Worm (Caenorhabditis elegans): ENCODE results near the gene K04A8.1.

K04A8.1 gene

DNA sequence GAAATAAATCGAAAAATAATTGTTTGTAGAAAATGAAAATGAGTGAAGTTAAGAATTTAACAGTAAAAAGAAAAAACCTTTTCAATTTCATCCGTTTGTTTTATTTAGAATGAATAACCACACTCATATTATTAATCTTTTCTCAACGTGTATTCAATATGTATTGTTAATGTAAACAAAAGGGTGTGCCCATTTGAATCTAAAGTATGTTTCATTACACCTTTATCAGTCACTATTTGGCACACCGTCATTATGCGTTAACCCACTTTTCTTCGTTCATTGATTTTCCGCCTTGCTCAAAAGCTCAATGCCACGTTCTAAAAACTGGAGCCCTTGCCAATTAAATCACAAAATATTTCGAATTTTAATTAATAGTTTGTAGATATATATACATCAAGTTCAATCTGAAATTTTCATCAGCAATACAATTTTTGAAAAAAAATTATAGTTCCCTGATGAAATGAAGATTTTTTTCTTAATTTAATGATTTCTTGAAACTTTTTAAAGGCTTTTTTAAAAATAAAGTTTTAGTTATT lies at the start of gene K04A8.1:
K04A8.1 (plus strand) TSS at position 486 of the 536 bp plus-strand sequence.
- no peak for TF ChIP-seq hlh-12 (tag; optimal IDR thresholded peaks at IDR 0.05)
- TF ChIP-seq nhr-80 (tag; optimal IDR thresholded peaks at IDR 0.05) = peak; percentile 44

DNA sequence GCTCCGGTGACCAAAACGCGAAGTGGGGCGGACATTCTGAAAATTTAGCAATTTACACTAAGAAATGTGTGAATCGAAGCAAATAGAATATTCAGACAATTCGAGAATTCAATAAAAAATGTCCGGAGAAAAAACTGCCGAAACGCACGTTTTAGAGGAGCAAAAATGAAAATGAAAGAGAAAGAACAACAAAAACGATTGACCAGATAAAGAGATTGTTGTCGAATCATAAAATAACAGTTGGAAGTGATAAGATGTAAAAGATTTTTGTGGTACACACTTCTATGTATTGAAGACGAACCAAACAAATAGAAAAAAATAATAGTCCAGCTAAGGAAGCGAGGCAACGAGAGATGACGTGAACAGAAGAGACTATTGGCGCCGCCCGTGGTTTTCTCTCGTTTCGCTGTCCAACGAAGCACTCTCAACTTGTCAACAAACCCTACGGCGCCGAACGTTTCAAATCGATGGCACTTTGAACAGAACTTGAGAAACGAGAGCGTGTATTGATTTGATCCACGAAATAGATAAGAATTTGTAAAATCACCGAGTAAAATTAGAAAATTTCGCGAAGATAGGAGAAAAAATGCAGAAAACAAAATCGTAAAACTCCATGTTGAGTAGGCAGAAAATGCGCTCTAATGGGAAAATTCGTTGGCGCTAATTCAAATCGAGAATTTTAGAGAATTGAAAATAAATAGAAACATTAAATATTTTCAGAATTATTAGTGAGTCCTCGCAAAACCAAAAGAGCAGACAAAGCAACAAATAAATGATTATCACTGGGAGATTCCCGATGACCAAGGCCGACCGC lies 49.4 kb upstream of the K04A8.1 start, which contains the start of gene mdh-1:
mdh-1 (minus strand) TSS at position 36 of the 814 bp plus-strand sequence.
- 0 out of 2 replicates have a peak, but pooled peaks have one; percentile 10 for TF ChIP-seq dox-1 (GFP tag; IDR thresholded peaks at IDR 0.05)
- TF ChIP-seq F55B11.4 (tag; optimal IDR thresholded peaks at IDR 0.05; ENCODE audit: borderline replicate concordance, insufficient read depth) = no peak
- no peak for TF ChIP-seq ccch-3 (GFP tag; optimal IDR thresholded peaks at IDR 0.05)
- TF ChIP-seq pha-4 (tag; optimal IDR thresholded peaks at IDR 0.05) = peak; percentile 77
- TF ChIP-seq egrh-3 (GFP tag; IDR thresholded peaks at IDR 0.05) = no peak
- no peak for TF ChIP-seq snpc-4 (GFP tag; optimal IDR thresholded peaks at IDR 0.05)
- TF ChIP-seq snpc-4 (tag; optimal IDR thresholded peaks at IDR 0.05) = no peak
- TF ChIP-seq cebp-1 (GFP tag; IDR thresholded peaks at IDR 0.05) = no peak
- TF ChIP-seq cebp-1 (tag; optimal IDR thresholded peaks at IDR 0.05) = no peak
- no peak for TF ChIP-seq efl-1 (GFP tag; optimal IDR thresholded peaks at IDR 0.05)
- no peak for TF ChIP-seq sea-2 (GFP tag; IDR thresholded peaks at IDR 0.05)
- TF ChIP-seq ekl-4 (GFP tag; IDR thresholded peaks at IDR 0.05) = no peak
- TF ChIP-seq him-1 (tag; optimal IDR thresholded peaks at IDR 0.05) = no peak
- no peak for TF ChIP-seq lag-1 (GFP tag; IDR thresholded peaks at IDR 0.05)
- TF ChIP-seq C17E4.6 (GFP tag; IDR thresholded peaks at IDR 0.05) = no peak
- TF ChIP-seq sptf-2 (GFP tag; optimal IDR thresholded peaks at IDR 0.05) = no peak
- no peak for TF ChIP-seq attf-6 (GFP tag; IDR thresholded peaks at IDR 0.05)
- no peak for TF ChIP-seq tbx-9 (tag; optimal IDR thresholded peaks at IDR 0.05; ENCODE audit: borderline replicate concordance)
- TF ChIP-seq mes-4 (tag; optimal IDR thresholded peaks at IDR 0.05) = no peak
- TF ChIP-seq ets-4 (GFP tag; optimal IDR thresholded peaks at IDR 0.05) = no peak
- TF ChIP-seq rcor-1 (GFP tag; IDR thresholded peaks at IDR 0.05) = no peak
- no peak for TF ChIP-seq rec-8 (tag; optimal IDR thresholded peaks at IDR 0.05)
- no peak for TF ChIP-seq aptf-3 (GFP tag; IDR thresholded peaks at IDR 0.05)
- TF ChIP-seq madf-3 (GFP tag; IDR thresholded peaks at IDR 0.05) = no peak
- TF ChIP-seq ztf-3 (GFP tag; optimal IDR thresholded peaks at IDR 0.05) = no peak
- TF ChIP-seq D2030.7 (GFP tag; IDR thresholded peaks at IDR 0.05) = 0 out of 2 replicates have a peak, but pooled peaks have one; percentile 17
- no peak for TF ChIP-seq ceh-58 (GFP tag; IDR thresholded peaks at IDR 0.05)
- no peak for TF ChIP-seq sdz-38 (tag; optimal IDR thresholded peaks at IDR 0.05)
- TF ChIP-seq hmg-20 (GFP tag; IDR thresholded peaks at IDR 0.05) = no peak
- peak; percentile 40; the same call in 1 of the 2 replicates for TF ChIP-seq nfyb-1 (GFP tag; IDR thresholded peaks at IDR 0.05)
- no peak for TF ChIP-seq aptf-2 (GFP tag; conservative IDR thresholded peaks at IDR 0.05)
- TF ChIP-seq snpc-1.1 (tag; optimal IDR thresholded peaks at IDR 0.05; ENCODE audit: insufficient read depth) = no peak
- TF ChIP-seq attf-5 (GFP tag; optimal IDR thresholded peaks at IDR 0.05) = peak; percentile 8
- no peak for TF ChIP-seq bed-1 (GFP tag; IDR thresholded peaks at IDR 0.05)
- peak; percentile 4 for TF ChIP-seq ZK185.1 (tag; optimal IDR thresholded peaks at IDR 0.05; ENCODE audit: poor library complexity, severe bottlenecking)
- no peak for TF ChIP-seq F37B4.10 (GFP tag; IDR thresholded peaks at IDR 0.05)
- no peak for TF ChIP-seq gei-17 (GFP tag; optimal IDR thresholded peaks at IDR 0.05)
- TF ChIP-seq egl-44 (GFP tag; IDR thresholded peaks at IDR 0.05) = no peak
- TF ChIP-seq C06A6.2 (GFP tag; conservative IDR thresholded peaks at IDR 0.05) = no peak
- no peak for TF ChIP-seq chd-7 (tag; optimal IDR thresholded peaks at IDR 0.05)
- TF ChIP-seq atf-7 (tag; optimal IDR thresholded peaks at IDR 0.05) = no peak
- no peak for TF ChIP-seq mxl-1 (tag; optimal IDR thresholded peaks at IDR 0.05)
- TF ChIP-seq mcd-1 (GFP tag; IDR thresholded peaks at IDR 0.05) = peak; percentile 44; the same call in 1 of the 2 replicates
- TF ChIP-seq unc-62 (GFP tag; optimal IDR thresholded peaks at IDR 0.05) = no peak
